Worm (Caenorhabditis elegans) whole organism, L4 larva: Measurements from ENCODE around the gene C09H10.4.

Source experiments
- F49E8.2 ChIP-seq: sonication (generic microtip); optimal IDR thresholded peaks from 2 replicates; lab custom pipeline; 2016; ENCODE audit warnings: missing compliant biosample characterization, mild to moderate bottlenecking, missing genetic modification characterization, borderline replicate concordance
- T20F7.1 ChIP-seq: fragments of 200-800 bp; sonication (Bioruptor generic); optimal IDR thresholded peaks from 2 replicates; lab custom pipeline; 2018; ENCODE audit warnings: mild to moderate bottlenecking, missing genetic modification characterization, missing compliant biosample characterization
- ZK337.2 ChIP-seq: fragments of 200-800 bp; sonication (Bioruptor generic); IDR thresholded peaks from 2 replicates; pipeline ENCODE4 v1.3.6; 2022; ENCODE audit warnings: missing genetic modification reagents, missing genetic modification characterization, missing compliant biosample characterization
- ZK546.5 ChIP-seq, 2 experiments: sonication (generic microtip); optimal IDR thresholded peaks; 2 replicates each; lab custom pipeline; 2017; ENCODE audit warnings: missing biosample characterization in 2 of 2, missing genetic modification characterization in 2 of 2
- aha-1 ChIP-seq: fragments of 150-350 bp; peaks from one replicate; lab custom pipeline; 2014; ENCODE audit warnings: missing biosample characterization, missing genetic modification characterization
- ama-1 ChIP-seq: fragments of 150-350 bp; optimal IDR thresholded peaks from 2 replicates; lab custom pipeline; 2014; ENCODE audit warnings: inconsistent platforms, mixed read lengths
- attf-4 ChIP-seq: sonication (generic microtip); optimal IDR thresholded peaks from 3 replicates; lab custom pipeline; 2017; ENCODE audit warnings: missing biosample characterization, missing genetic modification characterization
- ceh-32 ChIP-seq: sonication (generic microtip); optimal IDR thresholded peaks from 2 replicates; lab custom pipeline; 2016; ENCODE audit warnings: mild to moderate bottlenecking, missing genetic modification characterization, missing compliant biosample characterization; ENCODE audit not compliant: poor library complexity
- ceh-62 ChIP-seq: sonication (generic microtip); optimal IDR thresholded peaks from 2 replicates; lab custom pipeline; 2017; ENCODE audit warnings: missing biosample characterization, missing genetic modification characterization
- daf-16 ChIP-seq, 3 experiments: sonication (generic microtip); optimal IDR thresholded peaks; 2 replicates each; lab custom pipeline; 2016 to 2017; ENCODE audit warnings: missing genetic modification characterization in 3 of 3, missing genetic modification reagents in 3 of 3, mild to moderate bottlenecking in 2 of 3, missing compliant biosample characterization in 2 of 3, missing biosample characterization in 1 of 3, moderate library complexity in 1 of 3
- daf-19 ChIP-seq: fragments of 200-800 bp; sonication (Bioruptor generic); conservative IDR thresholded peaks from 2 replicates; pipeline ENCODE4 v1.3.6; 2022; ENCODE audit warnings: missing genetic modification characterization, missing compliant biosample characterization
- dmd-9 ChIP-seq: fragments of 200-800 bp; sonication (Bioruptor generic); IDR thresholded peaks from 2 replicates; pipeline ENCODE4 v1.3.6; 2022; ENCODE audit warnings: missing genetic modification reagents, missing genetic modification characterization, missing compliant biosample characterization
- dpl-1 ChIP-seq: fragments of 150-350 bp; optimal IDR thresholded peaks from 2 replicates; lab custom pipeline; 2014; ENCODE audit warnings: missing biosample characterization, missing genetic modification reagents, missing genetic modification characterization
- dve-1 ChIP-seq: sonication (generic microtip); optimal IDR thresholded peaks from 2 replicates; lab custom pipeline; 2017; ENCODE audit warnings: antibody characterized with exemption, mild to moderate bottlenecking, missing genetic modification characterization, missing compliant biosample characterization; ENCODE audit not compliant: insufficient read depth
- egl-27 ChIP-seq: sonication (generic microtip); optimal IDR thresholded peaks from 3 replicates; lab custom pipeline; 2017; ENCODE audit warnings: missing biosample characterization, missing genetic modification reagents, missing genetic modification characterization
- gei-8 ChIP-seq: fragments of 200-800 bp; sonication (Bioruptor generic); optimal IDR thresholded peaks from 2 replicates; lab custom pipeline; 2018; ENCODE audit warnings: mild to moderate bottlenecking, missing genetic modification characterization, missing compliant biosample characterization
- hlh-30 ChIP-seq: sonication (generic microtip); optimal IDR thresholded peaks from 2 replicates; lab custom pipeline; 2017; ENCODE audit warnings: antibody characterized with exemption, mild to moderate bottlenecking, missing genetic modification characterization, missing compliant biosample characterization; ENCODE audit not compliant: insufficient read depth
- lin-1 ChIP-seq: fragments of 200-800 bp; sonication (Bioruptor generic); IDR thresholded peaks from 2 replicates; pipeline ENCODE4 v1.3.6; 2022; ENCODE audit warnings: missing genetic modification reagents, missing genetic modification characterization, missing compliant biosample characterization
- lin-13 ChIP-seq: fragments of 150-350 bp; optimal IDR thresholded peaks from 2 replicates; lab custom pipeline; 2014; ENCODE audit warnings: missing biosample characterization, missing genetic modification reagents, missing genetic modification characterization
- lin-29 ChIP-seq: fragments of 200-800 bp; sonication (Bioruptor generic); IDR thresholded peaks from 2 replicates; pipeline ENCODE4 v1.3.6; 2022; ENCODE audit warnings: missing genetic modification reagents, missing genetic modification characterization, missing compliant biosample characterization
- lin-38 ChIP-seq: fragments of 200-800 bp; sonication (Bioruptor generic); IDR thresholded peaks from 2 replicates; pipeline ENCODE4 v1.3.6; 2022; ENCODE audit warnings: missing genetic modification reagents, missing genetic modification characterization, missing compliant biosample characterization
- lsy-2 ChIP-seq, 2 experiments: fragments of 150-350 bp in 1 of 2; sonication (generic microtip) in 1 of 2; optimal IDR thresholded peaks; 2 replicates each; lab custom pipeline; 2014 to 2017; ENCODE audit warnings: missing biosample characterization in 2 of 2, missing genetic modification characterization in 2 of 2
- mdl-1 ChIP-seq, 2 experiments: fragments of 150-350 bp in 1 of 2; sonication (generic microtip) in 1 of 2; optimal IDR thresholded peaks; 2 replicates each; lab custom pipeline; 2014 to 2017; ENCODE audit warnings: missing biosample characterization in 2 of 2, missing genetic modification characterization in 2 of 2
- mdt-29 ChIP-seq: fragments of 200-800 bp; sonication (Bioruptor generic); IDR thresholded peaks from 2 replicates; pipeline ENCODE4 v1.3.6; 2022; ENCODE audit warnings: missing genetic modification reagents, missing genetic modification characterization, missing compliant biosample characterization
- mep-1 ChIP-seq: fragments of 150-350 bp; sonication (generic microtip); optimal IDR thresholded peaks from 3 replicates; lab custom pipeline; 2014; ENCODE audit warnings: missing biosample characterization, missing genetic modification characterization
- mes-2 ChIP-seq: sonication (generic microtip); optimal IDR thresholded peaks from 2 replicates; lab custom pipeline; 2016; ENCODE audit warnings: missing genotype, mild to moderate bottlenecking, missing genetic modification characterization, missing compliant biosample characterization; ENCODE audit not compliant: poor library complexity, severe bottlenecking
- mxl-2 ChIP-seq: fragments of 200-800 bp; sonication (Bioruptor generic); conservative IDR thresholded peaks from 2 replicates; pipeline ENCODE4 v1.3.6; 2022; ENCODE audit warnings: missing genetic modification reagents, missing genetic modification characterization, missing compliant biosample characterization
- nhr-10 ChIP-seq: fragments of 150-350 bp; optimal IDR thresholded peaks from 2 replicates; lab custom pipeline; 2014; ENCODE audit warnings: missing biosample characterization, missing genetic modification characterization
- nhr-102 ChIP-seq: sonication (generic microtip); optimal IDR thresholded peaks from 2 replicates; lab custom pipeline; 2016; ENCODE audit warnings: mild to moderate bottlenecking, missing genetic modification characterization, moderate library complexity, missing compliant biosample characterization
- nhr-11 ChIP-seq: fragments of 150-350 bp; optimal IDR thresholded peaks from 2 replicates; lab custom pipeline; 2014; ENCODE audit warnings: missing biosample characterization, missing genetic modification characterization
- nhr-237 ChIP-seq: sonication (generic microtip); optimal IDR thresholded peaks from 2 replicates; lab custom pipeline; 2017; ENCODE audit warnings: missing biosample characterization, missing genetic modification characterization
- nhr-28 ChIP-seq: fragments of 150-350 bp; optimal IDR thresholded peaks from 2 replicates; lab custom pipeline; 2014; ENCODE audit warnings: missing biosample characterization, missing genetic modification characterization
- nhr-48 ChIP-seq: sonication (generic microtip); optimal IDR thresholded peaks from 2 replicates; lab custom pipeline; 2016; ENCODE audit warnings: mild to moderate bottlenecking, missing genetic modification characterization, missing compliant biosample characterization
- nhr-77 ChIP-seq: fragments of 150-350 bp; optimal IDR thresholded peaks from 2 replicates; lab custom pipeline; 2014; ENCODE audit warnings: missing biosample characterization, missing genetic modification characterization
- php-3 ChIP-seq: fragments of 200-800 bp; sonication (Bioruptor generic); IDR thresholded peaks from 2 replicates; pipeline ENCODE4 v1.3.6; 2022; ENCODE audit warnings: missing genetic modification reagents, missing genetic modification characterization, missing compliant biosample characterization
- sdz-12 ChIP-seq: fragments of 200-800 bp; sonication (Bioruptor generic); optimal IDR thresholded peaks from 2 replicates; lab custom pipeline; 2018; ENCODE audit warnings: mild to moderate bottlenecking, missing genetic modification characterization, missing compliant biosample characterization
- snpc-4 ChIP-seq: fragments of 150-350 bp; optimal IDR thresholded peaks from 2 replicates; lab custom pipeline; 2014; ENCODE audit warnings: missing biosample characterization, missing genetic modification characterization
- zip-11 ChIP-seq: fragments of 200-800 bp; sonication (Bioruptor generic); IDR thresholded peaks from 2 replicates; pipeline ENCODE4 v1.3.6; 2022; ENCODE audit warnings: missing genetic modification characterization, missing compliant biosample characterization
- zip-2 ChIP-seq: fragments of 150-350 bp; optimal IDR thresholded peaks from 2 replicates; lab custom pipeline; 2014; ENCODE audit warnings: missing biosample characterization, missing genetic modification characterization

The C09H10.4 gene

DNA sequence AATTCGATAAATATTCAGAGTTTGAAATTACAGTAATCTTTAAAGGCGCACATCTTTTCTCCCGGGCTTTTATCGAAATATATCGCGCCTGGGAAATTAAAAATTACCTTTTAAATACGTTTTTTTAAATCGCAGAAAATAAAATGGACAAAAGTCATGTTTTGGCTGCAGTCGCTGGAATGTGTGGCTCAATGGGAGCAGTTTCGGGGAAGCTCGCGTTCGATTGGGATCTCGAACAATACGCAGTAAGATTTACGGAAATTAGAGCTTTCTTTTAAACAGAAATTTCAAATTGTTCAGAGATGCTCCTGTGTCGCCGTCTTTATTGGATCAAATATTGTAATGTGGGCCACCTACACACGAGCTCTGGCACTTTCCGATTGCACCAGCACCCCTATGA, 29.6 kb downstream of the C09H10.4 start, which contains the start of gene F40F8.12:
Gene F40F8.12, plus strand, starts transcription at position 301 of the 400 bp plus-strand sequence.
- TF ChIP-seq sdz-12 (GFP tag; lab: Kevin White, UChicago) (no peak), ceh-32 (no peak), T20F7.1 (GFP tag; lab: Kevin White, UChicago) (no peak), mdl-1 (tag; optimal IDR thresholded peaks at IDR 0.05; lab: Kevin White, UChicago) (no peak), nhr-48 (tag; lab: Kevin White, UChicago) (no peak), nhr-102 (tag; lab: Kevin White, UChicago) (no peak), zip-11 (GFP tag; lab: Robert Waterston, UW) (no peak), lin-13 (GFP tag; lab: Kevin White, UChicago) (no peak), lin-1 (GFP tag; lab: Robert Waterston, UW) (no peak)
- TF ChIP-seq, all 104 proteins: peak for 0

DNA sequence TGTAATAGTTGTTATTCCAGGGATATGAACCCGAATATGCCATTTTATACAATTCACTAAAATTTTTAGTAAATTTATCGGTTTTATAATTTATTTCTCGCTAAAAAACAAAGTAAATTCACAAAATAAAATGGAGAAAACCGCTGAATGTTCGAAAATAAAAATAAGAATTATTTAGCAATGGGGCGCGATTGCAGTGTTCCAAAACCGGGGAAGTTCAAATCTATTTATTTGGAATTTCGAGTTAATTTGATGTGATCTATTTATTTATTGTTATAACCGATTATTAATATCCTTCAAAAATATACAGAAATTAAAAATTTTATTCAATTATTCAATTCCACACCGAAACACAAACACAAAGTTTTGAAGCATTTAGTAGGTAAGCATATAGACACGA, 32.6 kb downstream of the C09H10.4 start, which contains the start of gene F40F8.11:
Gene F40F8.11, minus strand, starts transcription at position 49 of the 400 bp plus-strand sequence.
- TF ChIP-seq php-3 (GFP tag; lab: Robert Waterston, UW) = no peak
- TF ChIP-seq ama-1 (lab: Kevin White, UChicago) = no peak
- TF ChIP-seq daf-19 (GFP tag; lab: Robert Waterston, UW) = no peak
- peak; percentile 86 for TF ChIP-seq dpl-1 (GFP tag; lab: Kevin White, UChicago)
- TF ChIP-seq mxl-2 (GFP tag; lab: Robert Waterston, UW) = no peak
- TF ChIP-seq attf-4 (tag; lab: Kevin White, UChicago) = no peak
- TF ChIP-seq ceh-62 (tag; lab: Kevin White, UChicago) = no peak
- TF ChIP-seq nhr-102 (tag; lab: Kevin White, UChicago) = peak; percentile 11
- peak; percentile 66 for TF ChIP-seq dve-1
- peak; percentile 8 for TF ChIP-seq aha-1
- TF ChIP-seq snpc-4 (tag; lab: Kevin White, UChicago) = no peak
- TF ChIP-seq mep-1 (tag; lab: Kevin White, UChicago) = peak; percentile 21
- no peak for TF ChIP-seq egl-27 (tag; lab: Kevin White, UChicago)
- no peak for TF ChIP-seq ZK546.5 (tag; optimal IDR thresholded peaks at IDR 0.05; lab: Kevin White, UChicago)
- TF ChIP-seq zip-2 (tag; lab: Kevin White, UChicago) = no peak
- peak; percentile 23 for TF ChIP-seq nhr-77 (tag; lab: Kevin White, UChicago)
- TF ChIP-seq nhr-28 (tag; lab: Kevin White, UChicago) = peak; percentile 1
- TF ChIP-seq mes-2 = peak; percentile 68
- TF ChIP-seq dmd-9 (GFP tag; lab: Robert Waterston, UW) = no peak
- no peak for TF ChIP-seq nhr-10 (tag; lab: Kevin White, UChicago)
- TF ChIP-seq mdt-29 (GFP tag; lab: Robert Waterston, UW) = no peak
- TF ChIP-seq nhr-237 (tag; lab: Kevin White, UChicago) = no peak
- no peak for TF ChIP-seq F49E8.2 (tag; lab: Kevin White, UChicago)
- TF ChIP-seq gei-8 (GFP tag; lab: Kevin White, UChicago) = no peak
- no peak for TF ChIP-seq nhr-11 (tag; lab: Kevin White, UChicago)
- peak in 1 of 2 experiments; percentile 82 for TF ChIP-seq lsy-2 (tag; optimal IDR thresholded peaks at IDR 0.05; lab: Kevin White, UChicago)
- peak in 1 of 2 experiments; percentile 44 for TF ChIP-seq daf-16 (GFP tag; optimal IDR thresholded peaks at IDR 0.05; lab: Kevin White, UChicago)
- peak; percentile 32 for TF ChIP-seq daf-16 (tag; optimal IDR thresholded peaks at IDR 0.05; lab: Kevin White, UChicago)
- TF ChIP-seq lin-29 (GFP tag; lab: Robert Waterston, UW) = no peak
- TF ChIP-seq hlh-30 (tag; lab: Kevin White, UChicago) = peak; percentile 25
- TF ChIP-seq ZK337.2 (GFP tag; lab: Robert Waterston, UW) = no peak
- peak; percentile 93 for TF ChIP-seq lin-38 (GFP tag; lab: Robert Waterston, UW)
